Worm (Caenorhabditis elegans) whole organism, L4 larva: Measurements from ENCODE around the gene gst-12.

ENCODE experiments used
- D1046.2 ChIP-seq: fragments of 200-800 bp; sonication (Bioruptor generic); IDR thresholded peaks from 2 replicates; pipeline ENCODE4 v1.3.6; 2022; ENCODE audit warnings: missing genetic modification characterization, missing compliant biosample characterization
- F44E2.7 ChIP-seq: fragments of 200-800 bp; sonication (Bioruptor generic); IDR thresholded peaks from 2 replicates; pipeline ENCODE4 v2.1.2; 2022; ENCODE audit warnings: missing genetic modification characterization, missing compliant biosample characterization
- ceh-20 ChIP-seq: fragments of 200-800 bp; sonication (Bioruptor generic); IDR thresholded peaks from 2 replicates; pipeline ENCODE4 v1.3.6; 2022; ENCODE audit warnings: missing genetic modification reagents, missing genetic modification characterization, missing compliant biosample characterization
- ceh-44 ChIP-seq: fragments of 200-800 bp; sonication (Bioruptor generic); IDR thresholded peaks from 2 replicates; pipeline ENCODE4 v1.3.6; 2022; ENCODE audit warnings: missing genetic modification reagents, missing genetic modification characterization, missing compliant biosample characterization
- ceh-62 ChIP-seq: sonication (generic microtip); optimal IDR thresholded peaks from 2 replicates; lab custom pipeline; 2017; ENCODE audit warnings: missing biosample characterization, missing genetic modification characterization
- ceh-82 ChIP-seq: sonication (generic microtip); optimal IDR thresholded peaks from 2 replicates; lab custom pipeline; 2017; ENCODE audit warnings: missing biosample characterization, missing genetic modification characterization
- cey-2 ChIP-seq: sonication (generic microtip); optimal IDR thresholded peaks from 3 replicates; lab custom pipeline; 2017; ENCODE audit warnings: missing genetic modification characterization, mild to moderate bottlenecking, missing compliant biosample characterization, antibody characterized with exemption, borderline replicate concordance; ENCODE audit not compliant: insufficient read depth
- daf-16 ChIP-seq, 3 experiments: sonication (generic microtip); optimal IDR thresholded peaks; 2 replicates each; lab custom pipeline; 2016 to 2017; ENCODE audit warnings: missing genetic modification characterization in 3 of 3, missing genetic modification reagents in 3 of 3, mild to moderate bottlenecking in 2 of 3, missing compliant biosample characterization in 2 of 3, missing biosample characterization in 1 of 3, moderate library complexity in 1 of 3
- hlh-11 ChIP-seq: fragments of 200-800 bp; sonication (Bioruptor generic); optimal IDR thresholded peaks from 2 replicates; lab custom pipeline; 2018; ENCODE audit warnings: mild to moderate bottlenecking, missing genetic modification characterization, missing compliant biosample characterization
- hlh-30 ChIP-seq: sonication (generic microtip); optimal IDR thresholded peaks from 2 replicates; lab custom pipeline; 2017; ENCODE audit warnings: antibody characterized with exemption, mild to moderate bottlenecking, missing genetic modification characterization, missing compliant biosample characterization; ENCODE audit not compliant: insufficient read depth
- madf-5 ChIP-seq, 2 experiments: fragments of 200-800 bp; sonication (Bioruptor generic); IDR thresholded peaks; 2 replicates each; pipeline ENCODE4 v1.3.6; 2022; ENCODE audit warnings: missing compliant biosample characterization in 2 of 2, missing genetic modification characterization in 2 of 2
- mdl-1 ChIP-seq, 2 experiments: fragments of 150-350 bp in 1 of 2; sonication (generic microtip) in 1 of 2; optimal IDR thresholded peaks; 2 replicates each; lab custom pipeline; 2014 to 2017; ENCODE audit warnings: missing biosample characterization in 2 of 2, missing genetic modification characterization in 2 of 2
- mdt-29 ChIP-seq: fragments of 200-800 bp; sonication (Bioruptor generic); IDR thresholded peaks from 2 replicates; pipeline ENCODE4 v1.3.6; 2022; ENCODE audit warnings: missing genetic modification reagents, missing genetic modification characterization, missing compliant biosample characterization
- mep-1 ChIP-seq: fragments of 150-350 bp; sonication (generic microtip); optimal IDR thresholded peaks from 3 replicates; lab custom pipeline; 2014; ENCODE audit warnings: missing biosample characterization, missing genetic modification characterization
- mxl-2 ChIP-seq: fragments of 200-800 bp; sonication (Bioruptor generic); conservative IDR thresholded peaks from 2 replicates; pipeline ENCODE4 v1.3.6; 2022; ENCODE audit warnings: missing genetic modification reagents, missing genetic modification characterization, missing compliant biosample characterization
- nhr-237 ChIP-seq: sonication (generic microtip); optimal IDR thresholded peaks from 2 replicates; lab custom pipeline; 2017; ENCODE audit warnings: missing biosample characterization, missing genetic modification characterization
- nhr-28 ChIP-seq: fragments of 150-350 bp; optimal IDR thresholded peaks from 2 replicates; lab custom pipeline; 2014; ENCODE audit warnings: missing biosample characterization, missing genetic modification characterization
- nhr-42 ChIP-seq: fragments of 200-800 bp; sonication (Bioruptor generic); IDR thresholded peaks from 2 replicates; pipeline ENCODE4 v1.3.6; 2022; ENCODE audit warnings: missing genetic modification characterization, missing compliant biosample characterization
- nhr-48 ChIP-seq: sonication (generic microtip); optimal IDR thresholded peaks from 2 replicates; lab custom pipeline; 2016; ENCODE audit warnings: mild to moderate bottlenecking, missing genetic modification characterization, missing compliant biosample characterization
- nhr-6 ChIP-seq: fragments of 150-350 bp; optimal IDR thresholded peaks from 2 replicates; lab custom pipeline; 2014; ENCODE audit warnings: missing biosample characterization, missing genetic modification characterization
- pha-4 ChIP-seq, 2 experiments: fragments of 150-350 bp in 1 of 2; fragments of 200-800 bp in 1 of 2; sonication (Bioruptor generic) in 1 of 2; IDR thresholded peaks in 1 of 2; optimal IDR thresholded peaks in 1 of 2; 2 replicates each; pipeline versions ENCODE4 v1.3.6 to Lab custom; 2014 to 2022; ENCODE audit warnings: missing genetic modification characterization in 2 of 2, missing genetic modification reagents in 2 of 2, missing biosample characterization in 1 of 2, missing compliant biosample characterization in 1 of 2
- rbr-2 ChIP-seq: sonication (generic microtip); optimal IDR thresholded peaks from 2 replicates; lab custom pipeline; 2016; ENCODE audit warnings: missing genotype, missing genetic modification characterization, missing compliant biosample characterization
- saeg-2 ChIP-seq: fragments of 200-800 bp; sonication (Bioruptor generic); IDR thresholded peaks from 2 replicates; pipeline ENCODE4 v1.3.6; 2022; ENCODE audit warnings: missing genetic modification reagents, missing genetic modification characterization, missing compliant biosample characterization
- skn-1 ChIP-seq: fragments of 150-350 bp; optimal IDR thresholded peaks from 2 replicates; lab custom pipeline; 2014; ENCODE audit warnings: missing biosample characterization, missing genetic modification characterization
- spr-1 ChIP-seq: sonication (generic microtip); optimal IDR thresholded peaks from 2 replicates; lab custom pipeline; 2016; ENCODE audit warnings: mild to moderate bottlenecking, missing genetic modification characterization, missing compliant biosample characterization
- spr-3 ChIP-seq: fragments of 200-800 bp; sonication (Bioruptor generic); optimal IDR thresholded peaks from 2 replicates; lab custom pipeline; 2018; ENCODE audit warnings: mild to moderate bottlenecking, missing genetic modification characterization, missing compliant biosample characterization
- unc-39 ChIP-seq: sonication (generic microtip); optimal IDR thresholded peaks from 2 replicates; lab custom pipeline; 2017; ENCODE audit warnings: missing biosample characterization, missing genetic modification characterization
- unc-62 ChIP-seq, 3 experiments: fragments of 150-350 bp in 1 of 3; sonication (generic microtip); optimal IDR thresholded peaks in 2 of 3; peaks in 1 of 3; 1 replicate in 1 of 3; 2 replicates in 2 of 3; lab custom pipeline; 2014 to 2017; ENCODE audit warnings: missing biosample characterization in 3 of 3, missing genetic modification characterization in 3 of 3, missing genetic modification reagents in 3 of 3, missing genotype in 1 of 3
- zag-1 ChIP-seq: fragments of 150-350 bp; optimal IDR thresholded peaks from 2 replicates; lab custom pipeline; 2014; ENCODE audit warnings: missing biosample characterization, missing genetic modification characterization
- zfp-3 ChIP-seq: fragments of 200-800 bp; sonication (Bioruptor generic); conservative IDR thresholded peaks from 2 replicates; pipeline ENCODE4 v1.3.6; 2022; ENCODE audit warnings: missing genetic modification reagents, missing genetic modification characterization, missing compliant biosample characterization
- zip-2 ChIP-seq: fragments of 150-350 bp; optimal IDR thresholded peaks from 2 replicates; lab custom pipeline; 2014; ENCODE audit warnings: missing biosample characterization, missing genetic modification characterization
- ztf-11 ChIP-seq: fragments of 150-350 bp; optimal IDR thresholded peaks from 2 replicates; lab custom pipeline; 2014; ENCODE audit warnings: missing biosample characterization, missing genetic modification characterization

The gst-12 gene

DNA sequence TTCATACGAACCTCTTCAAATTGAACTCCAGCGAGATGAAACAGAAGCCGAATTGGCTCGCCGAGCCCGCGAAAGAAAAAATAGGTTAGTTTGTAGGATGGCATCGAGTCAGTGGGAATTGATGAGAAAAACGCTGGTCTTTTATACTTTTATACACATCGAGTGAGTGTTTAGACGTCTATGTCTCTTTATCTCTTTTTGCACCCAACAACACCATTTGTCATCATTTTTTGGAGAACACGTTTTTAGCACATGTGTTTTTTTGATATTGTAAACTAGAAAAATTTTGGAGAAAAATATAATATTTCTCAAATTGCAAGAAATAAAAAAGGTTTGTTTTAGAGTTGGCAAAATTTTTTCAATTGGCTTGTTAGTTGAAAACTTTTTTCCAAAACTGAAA is 6.5 kb upstream of the gst-12 start, which contains the start of gene gst-16 (continued):
- no peak for TF ChIP-seq nhr-237 (tag; lab: Kevin White, UChicago)
- peak; percentile 16 for TF ChIP-seq nhr-48
- no peak for TF ChIP-seq ceh-44
- TF ChIP-seq mep-1: no peak
- no peak for TF ChIP-seq saeg-2 (GFP tag; lab: Robert Waterston, UW)
- no peak for TF ChIP-seq spr-3 (GFP tag; lab: Kevin White, UChicago)

DNA sequence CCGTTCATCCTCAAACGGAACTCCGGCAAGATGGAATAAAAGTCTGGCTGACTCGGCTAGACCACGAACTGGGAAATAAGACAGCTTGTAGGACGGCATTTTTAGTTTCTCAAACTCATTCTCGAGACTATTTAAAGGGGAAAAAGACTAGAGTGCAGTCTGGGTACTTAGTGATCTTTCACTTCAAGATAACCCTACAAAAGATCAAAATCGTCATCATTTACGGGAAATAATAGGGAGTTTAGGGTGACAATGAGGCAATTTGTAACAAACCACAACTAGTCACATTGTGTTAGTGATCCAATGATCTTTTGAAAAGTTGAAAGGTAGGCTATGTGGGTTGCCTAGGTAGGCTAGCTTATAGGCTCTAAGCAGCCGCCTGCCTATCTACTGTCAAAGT is 1.9 kb downstream of the gst-12 start, which contains the start of gene gst-14:
Gene gst-14 (minus strand): TSS at position 101 of the 400 bp plus-strand sequence.
- TF ChIP-seq rbr-2 (tag; lab: Kevin White, UChicago): no peak
- TF ChIP-seq unc-39 (tag; lab: Kevin White, UChicago): no peak
- TF ChIP-seq madf-5 (GFP tag; IDR thresholded peaks at IDR 0.05; lab: Robert Waterston, UW): no peak
- no peak for TF ChIP-seq skn-1 (tag; lab: Kevin White, UChicago)
- no peak for TF ChIP-seq nhr-6
- TF ChIP-seq, all 104 proteins: peak for 0

DNA sequence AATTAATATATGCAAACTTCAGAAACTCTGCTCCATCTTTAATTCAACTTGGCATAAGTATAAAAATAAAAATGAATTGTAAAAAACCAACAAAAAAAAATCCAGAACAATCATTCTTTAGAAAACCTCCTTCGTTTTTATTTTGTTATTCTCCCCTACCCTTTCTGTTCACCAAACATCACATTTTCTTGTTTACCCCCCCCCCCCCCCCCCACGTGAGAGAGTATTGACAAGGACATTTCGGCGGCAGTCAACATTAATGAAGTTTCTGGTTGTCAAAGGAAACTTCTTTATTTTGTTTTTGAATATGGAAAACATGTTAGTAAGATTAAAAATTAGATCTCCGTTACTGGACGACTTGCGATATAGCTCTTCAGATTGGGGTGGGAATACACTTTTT is 3.3 kb downstream of the gst-12 start:
- TF ChIP-seq ceh-62 (no peak), daf-16 (GFP tag; optimal IDR thresholded peaks at IDR 0.05; lab: Kevin White, UChicago) (no peak), daf-16 (tag; optimal IDR thresholded peaks at IDR 0.05; lab: Kevin White, UChicago) (peak; percentile 90), mdl-1 (tag; optimal IDR thresholded peaks at IDR 0.05; lab: Kevin White, UChicago) (peak in 1 of 2 experiments; percentile 44), pha-4 (GFP tag; IDR thresholded peaks at IDR 0.05; lab: Robert Waterston, UW) (no peak), pha-4 (tag; optimal IDR thresholded peaks at IDR 0.05; lab: Kevin White, UChicago) (no peak), hlh-11 (tag; lab: Kevin White, UChicago) (peak; percentile 62), hlh-30 (tag; lab: Kevin White, UChicago) (peak; percentile 18)

DNA sequence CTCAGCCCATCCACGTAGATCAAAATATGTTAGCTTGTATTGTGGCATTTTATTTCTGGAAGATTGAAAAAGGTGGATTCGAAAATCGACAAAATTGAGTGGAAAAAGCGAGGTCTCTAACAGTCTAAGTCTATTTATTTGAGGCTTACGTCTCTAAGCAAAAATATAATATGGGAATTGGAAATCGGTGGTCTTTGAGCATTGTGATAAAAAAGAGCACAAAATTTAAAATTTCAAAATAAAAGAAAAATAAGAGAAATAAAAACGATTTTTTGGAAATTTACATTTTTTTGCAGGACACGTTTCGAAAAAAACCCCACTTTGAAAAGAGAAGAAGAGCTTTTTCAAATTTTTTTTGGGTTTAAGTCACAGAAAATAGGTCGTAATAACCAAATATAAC is 4.8 kb downstream of the gst-12 start, which contains the start of gene gst-15:
Gene gst-15 (minus strand): TSS at position 101 of the 400 bp plus-strand sequence.
- TF ChIP-seq spr-1 (tag; lab: Kevin White, UChicago): no peak
- TF ChIP-seq ceh-20: no peak
- no peak for TF ChIP-seq zfp-3 (GFP tag; lab: Robert Waterston, UW)
- TF ChIP-seq zip-2: no peak
- no peak for TF ChIP-seq hlh-11 (tag; lab: Kevin White, UChicago)
- no peak for TF ChIP-seq D1046.2 (GFP tag; lab: Robert Waterston, UW)
- TF ChIP-seq cey-2 (tag; lab: Kevin White, UChicago): no peak
- no peak for TF ChIP-seq mdt-29 (GFP tag; lab: Robert Waterston, UW)
- no peak for TF ChIP-seq F44E2.7 (GFP tag; lab: Robert Waterston, UW)
- no peak for TF ChIP-seq ceh-82 (tag; lab: Kevin White, UChicago)
- TF ChIP-seq rbr-2 (tag; lab: Kevin White, UChicago): no peak
- TF ChIP-seq nhr-42 (GFP tag; lab: Robert Waterston, UW): no peak
- no peak for TF ChIP-seq mxl-2 (GFP tag; lab: Robert Waterston, UW)
- TF ChIP-seq ceh-62: no peak
- no peak for TF ChIP-seq zag-1
- no peak for TF ChIP-seq nhr-28 (tag; lab: Kevin White, UChicago)
- TF ChIP-seq unc-62 (GFP tag; optimal IDR thresholded peaks at IDR 0.05 in 1 of 2; lab: Kevin White, UChicago): no peak
- no peak for TF ChIP-seq unc-62 (tag; optimal IDR thresholded peaks at IDR 0.05; lab: Kevin White, UChicago)
- TF ChIP-seq ztf-11: no peak
- no peak for TF ChIP-seq daf-16 (GFP tag; optimal IDR thresholded peaks at IDR 0.05; lab: Kevin White, UChicago)
- TF ChIP-seq daf-16 (tag; optimal IDR thresholded peaks at IDR 0.05; lab: Kevin White, UChicago): no peak
- no peak for TF ChIP-seq madf-5 (GFP tag; IDR thresholded peaks at IDR 0.05; lab: Robert Waterston, UW)

DNA sequence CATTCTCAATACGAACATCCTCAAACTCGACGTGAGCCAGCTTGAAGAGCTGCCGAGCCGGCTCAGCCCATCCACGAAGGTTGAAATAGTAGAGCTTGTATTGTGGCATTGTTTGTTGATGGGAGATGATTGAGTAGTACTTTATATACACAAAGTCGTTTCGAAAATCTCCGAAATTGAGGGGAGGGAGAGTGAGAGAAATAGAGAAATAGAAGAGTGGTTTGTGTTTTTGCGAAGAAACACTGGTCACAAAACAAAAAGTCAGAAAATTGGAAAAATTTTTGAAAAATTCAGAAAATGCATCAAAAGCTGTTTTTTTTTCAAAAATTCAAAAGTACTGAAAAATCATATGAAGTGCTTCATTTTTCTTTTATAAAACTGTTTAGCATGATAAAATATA is 6.7 kb downstream of the gst-12 start, which contains the start of gene gst-24:
Gene gst-24 (minus strand): TSS at position 181 of the 400 bp plus-strand sequence.
- TF ChIP-seq nhr-6 (no peak), daf-16 (GFP tag; optimal IDR thresholded peaks at IDR 0.05; lab: Kevin White, UChicago) (no peak), daf-16 (tag; optimal IDR thresholded peaks at IDR 0.05; lab: Kevin White, UChicago) (peak; percentile 13)
